In the genomic region with DNA sequence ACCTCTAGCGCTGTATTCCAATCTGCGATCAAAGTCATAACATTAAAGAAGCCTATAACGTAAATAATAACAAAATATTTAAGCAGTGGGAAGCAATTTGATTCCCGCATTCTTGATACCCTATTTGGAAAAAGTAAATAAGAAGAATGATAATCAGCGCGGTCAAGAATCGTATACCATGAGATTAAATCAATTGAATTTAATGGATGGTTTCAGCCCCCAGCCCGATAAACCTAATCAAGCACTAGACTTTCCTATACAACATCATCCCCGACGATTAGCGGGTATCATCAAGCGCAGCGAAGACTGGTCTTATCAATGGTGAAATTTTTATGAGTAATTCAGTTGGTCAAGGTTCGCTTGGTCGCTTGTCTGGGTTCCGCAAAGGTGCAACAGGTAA, we compare ENCODE assay signal across 3 fruit fly cellular contexts.
TF ChIP-seq lines count a peak whose summit lies in the region.

No protein-coding gene starts in this region.

- no peak for TF ChIP-seq CTCF in whole organism, embryonic (GFP tag; optimal IDR thresholded peaks at IDR 0.05; lab: Kevin White, UChicago)

TF ChIP-seq in whole organism, embryonic, 481 proteins besides CTCF, POLR2A, EP300 and RAD21:
- TF ChIP-seq sens (GFP tag; lab: Kevin White, UChicago) (peak; percentile 74), Dref (GFP tag; IDR thresholded peaks at IDR 0.05; lab: Robert Waterston, UW) (no peak), D19B (GFP tag; optimal IDR thresholded peaks at IDR 0.05; lab: Kevin White, UChicago) (peak; percentile 45), CG7786 (GFP tag; optimal IDR thresholded peaks at IDR 0.05; lab: Kevin White, UChicago) (no peak), lbe (GFP tag; optimal IDR thresholded peaks at IDR 0.05; lab: Kevin White, UChicago) (peak; percentile 36), CG6689 (GFP tag; IDR thresholded peaks at IDR 0.05; lab: Robert Waterston, UW) (no peak), row (GFP tag; IDR thresholded peaks at IDR 0.05; lab: Robert Waterston, UW) (peak; percentile 11; the same call in 1 of the 3 replicates), ATbp (GFP tag; optimal IDR thresholded peaks at IDR 0.05; lab: Kevin White, UChicago) (no peak)

TF ChIP-seq in whole organism, prepupa, 60 proteins besides CTCF, POLR2A, EP300 and RAD21 (continues in another document):
- TF ChIP-seq pdm3 (GFP tag; optimal IDR thresholded peaks at IDR 0.05; lab: Kevin White, UChicago) = no peak
- no peak for TF ChIP-seq acj6 (GFP tag; optimal IDR thresholded peaks at IDR 0.05; lab: Kevin White, UChicago)
- TF ChIP-seq CG6163 (GFP tag; IDR thresholded peaks at IDR 0.05; lab: Robert Waterston, UW) = no peak
- TF ChIP-seq Ets21C (GFP tag; optimal IDR thresholded peaks at IDR 0.05; lab: Kevin White, UChicago) = no peak
- no peak for TF ChIP-seq CG8119 (GFP tag; IDR thresholded peaks at IDR 0.05; lab: Robert Waterston, UW)
- no peak for TF ChIP-seq CG11902 (GFP tag; optimal IDR thresholded peaks at IDR 0.05; lab: Kevin White, UChicago)
- TF ChIP-seq CG10631 (GFP tag; optimal IDR thresholded peaks at IDR 0.05; lab: Kevin White, UChicago) = no peak
- TF ChIP-seq Eip78C (GFP tag; lab: Kevin White, UChicago) = no peak
- TF ChIP-seq Blimp-1 (GFP tag; optimal IDR thresholded peaks at IDR 0.05; lab: Kevin White, UChicago) = no peak
- TF ChIP-seq CG6276 (GFP tag; optimal IDR thresholded peaks at IDR 0.05; lab: Kevin White, UChicago) = no peak
- TF ChIP-seq eg (GFP tag; IDR thresholded peaks at IDR 0.05; lab: Robert Waterston, UW) = no peak
- TF ChIP-seq Gug (GFP tag; IDR thresholded peaks at IDR 0.05; lab: Robert Waterston, UW) = no peak
- TF ChIP-seq topi (GFP tag; optimal IDR thresholded peaks at IDR 0.05; lab: Kevin White, UChicago) = no peak
- TF ChIP-seq CG34406 (GFP tag; optimal IDR thresholded peaks at IDR 0.05; lab: Kevin White, UChicago) = no peak
- peak; percentile 64 for TF ChIP-seq vri (GFP tag; optimal IDR thresholded peaks at IDR 0.05; lab: Kevin White, UChicago)
- TF ChIP-seq Hr39 (GFP tag; optimal IDR thresholded peaks at IDR 0.05; lab: Kevin White, UChicago) = peak; percentile 52
- TF ChIP-seq Met (GFP tag; optimal IDR thresholded peaks at IDR 0.05; lab: Kevin White, UChicago) = peak; percentile 41
- no peak for TF ChIP-seq CG11762 (GFP tag; optimal IDR thresholded peaks at IDR 0.05; lab: Kevin White, UChicago; ENCODE audit: insufficient read depth)
- TF ChIP-seq CG3032 (tag; optimal IDR thresholded peaks at IDR 0.05; lab: Kevin White, UChicago) = no peak
- TF ChIP-seq Sox102F (GFP tag; optimal IDR thresholded peaks at IDR 0.05; lab: Kevin White, UChicago) = peak; percentile 35
- TF ChIP-seq CG8319 (GFP tag; optimal IDR thresholded peaks at IDR 0.05; lab: Kevin White, UChicago) = no peak
- no peak for TF ChIP-seq CG11294 (GFP tag; IDR thresholded peaks at IDR 0.05; lab: Robert Waterston, UW)
- no peak for TF ChIP-seq Ets96B (tag; optimal IDR thresholded peaks at IDR 0.05; lab: Kevin White, UChicago)
- TF ChIP-seq CG6792 (GFP tag; optimal IDR thresholded peaks at IDR 0.05; lab: Kevin White, UChicago) = no peak
- TF ChIP-seq fkh (GFP tag; optimal IDR thresholded peaks at IDR 0.05; lab: Kevin White, UChicago) = no peak
- TF ChIP-seq CG4318 (GFP tag; optimal IDR thresholded peaks at IDR 0.05; lab: Kevin White, UChicago) = no peak
- TF ChIP-seq fd59A (GFP tag; optimal IDR thresholded peaks at IDR 0.05; lab: Kevin White, UChicago) = no peak
- TF ChIP-seq Eip93F (GFP tag; optimal IDR thresholded peaks at IDR 0.05; lab: Kevin White, UChicago) = no peak
- no peak for TF ChIP-seq svp (GFP tag; lab: Kevin White, UChicago)
- TF ChIP-seq lz (GFP tag; optimal IDR thresholded peaks at IDR 0.05; lab: Kevin White, UChicago) = peak; percentile 48
- TF ChIP-seq fd85E (GFP tag; optimal IDR thresholded peaks at IDR 0.05; lab: Kevin White, UChicago) = no peak
- no peak for TF ChIP-seq CG8632 (GFP tag; optimal IDR thresholded peaks at IDR 0.05; lab: Kevin White, UChicago)
- no peak for TF ChIP-seq dsx (GFP tag; optimal IDR thresholded peaks at IDR 0.05; lab: Kevin White, UChicago; ENCODE audit: poor library complexity, severe bottlenecking)
- no peak for TF ChIP-seq CG9139 (GFP tag; optimal IDR thresholded peaks at IDR 0.05; lab: Kevin White, UChicago)
- TF ChIP-seq Sox14 (GFP tag; optimal IDR thresholded peaks at IDR 0.05; lab: Kevin White, UChicago) = no peak
- no peak for TF ChIP-seq Hr38 (GFP tag; optimal IDR thresholded peaks at IDR 0.05; lab: Kevin White, UChicago)
- TF ChIP-seq esn (GFP tag; optimal IDR thresholded peaks at IDR 0.05; lab: Kevin White, UChicago) = peak; percentile 62
- no peak for TF ChIP-seq OdsH (GFP tag; optimal IDR thresholded peaks at IDR 0.05; lab: Kevin White, UChicago)
- no peak for TF ChIP-seq CG6808 (GFP tag; optimal IDR thresholded peaks at IDR 0.05; lab: Kevin White, UChicago)
- TF ChIP-seq CG10669 (GFP tag; optimal IDR thresholded peaks at IDR 0.05; lab: Kevin White, UChicago) = no peak
- TF ChIP-seq CG31627 (GFP tag; optimal IDR thresholded peaks at IDR 0.05; lab: Kevin White, UChicago) = peak; percentile 38
- no peak for TF ChIP-seq CG6854 (GFP tag; optimal IDR thresholded peaks at IDR 0.05; lab: Kevin White, UChicago)

TF ChIP-seq in whole organism, wandering third instar larva, 38 proteins besides CTCF, POLR2A, EP300 and RAD21:
- peak; percentile 73 for TF ChIP-seq Hnf4 (GFP tag; optimal IDR thresholded peaks at IDR 0.05; lab: Kevin White, UChicago)
- no peak for TF ChIP-seq sage (GFP tag; optimal IDR thresholded peaks at IDR 0.05; lab: Kevin White, UChicago)
- no peak for TF ChIP-seq GATAd (GFP tag; optimal IDR thresholded peaks at IDR 0.05; lab: Kevin White, UChicago)
- peak; percentile 51 for TF ChIP-seq fru (GFP tag; optimal IDR thresholded peaks at IDR 0.05; lab: Kevin White, UChicago)
- TF ChIP-seq CrebA (GFP tag; optimal IDR thresholded peaks at IDR 0.05; lab: Kevin White, UChicago; ENCODE audit: borderline replicate concordance) = no peak
- TF ChIP-seq dsf (GFP tag; optimal IDR thresholded peaks at IDR 0.05; lab: Kevin White, UChicago; ENCODE audit: borderline replicate concordance) = no peak
- no peak for TF ChIP-seq sv (GFP tag; optimal IDR thresholded peaks at IDR 0.05; lab: Kevin White, UChicago)
- TF ChIP-seq Myc (optimal IDR thresholded peaks at IDR 0.05; lab: Kevin White, UChicago) = no peak
- no peak for TF ChIP-seq psq (GFP tag; optimal IDR thresholded peaks at IDR 0.05; lab: Kevin White, UChicago)
- TF ChIP-seq dmrt93B (GFP tag; optimal IDR thresholded peaks at IDR 0.05; lab: Kevin White, UChicago) = no peak
- no peak for TF ChIP-seq Abd-B (GFP tag; optimal IDR thresholded peaks at IDR 0.05; lab: Kevin White, UChicago)
- TF ChIP-seq foxo (GFP tag; optimal IDR thresholded peaks at IDR 0.05; lab: Kevin White, UChicago) = peak in 1 of 2 experiments; percentile 53
- no peak for TF ChIP-seq tai (GFP tag; optimal IDR thresholded peaks at IDR 0.05; lab: Kevin White, UChicago)
- TF ChIP-seq Mio (GFP tag; optimal IDR thresholded peaks at IDR 0.05; lab: Kevin White, UChicago) = no peak
- no peak for TF ChIP-seq Hr83 (GFP tag; optimal IDR thresholded peaks at IDR 0.05; lab: Kevin White, UChicago; ENCODE audit: poor library complexity, severe bottlenecking)
- no peak for TF ChIP-seq lola (GFP tag; optimal IDR thresholded peaks at IDR 0.05; lab: Kevin White, UChicago)
- TF ChIP-seq br (GFP tag; optimal IDR thresholded peaks at IDR 0.05; lab: Kevin White, UChicago) = peak; percentile 73
- TF ChIP-seq Jra (GFP tag; optimal IDR thresholded peaks at IDR 0.05; lab: Kevin White, UChicago) = no peak
- TF ChIP-seq ey (GFP tag; optimal IDR thresholded peaks at IDR 0.05; lab: Kevin White, UChicago) = peak; percentile 69
- no peak for TF ChIP-seq jim (GFP tag; optimal IDR thresholded peaks at IDR 0.05; lab: Kevin White, UChicago)
- TF ChIP-seq OdsH (GFP tag; optimal IDR thresholded peaks at IDR 0.05; lab: Kevin White, UChicago) = peak; percentile 46
- no peak for TF ChIP-seq CG32264 (GFP tag; optimal IDR thresholded peaks at IDR 0.05; lab: Kevin White, UChicago)
- TF ChIP-seq rgr (GFP tag; optimal IDR thresholded peaks at IDR 0.05; lab: Kevin White, UChicago) = peak; percentile 53
- TF ChIP-seq h (GFP tag; optimal IDR thresholded peaks at IDR 0.05; lab: Kevin White, UChicago) = peak; percentile 53
